Worm (Caenorhabditis elegans): ENCODE data around the gene ZC443.1.

Gene ZC443.1

DNA sequence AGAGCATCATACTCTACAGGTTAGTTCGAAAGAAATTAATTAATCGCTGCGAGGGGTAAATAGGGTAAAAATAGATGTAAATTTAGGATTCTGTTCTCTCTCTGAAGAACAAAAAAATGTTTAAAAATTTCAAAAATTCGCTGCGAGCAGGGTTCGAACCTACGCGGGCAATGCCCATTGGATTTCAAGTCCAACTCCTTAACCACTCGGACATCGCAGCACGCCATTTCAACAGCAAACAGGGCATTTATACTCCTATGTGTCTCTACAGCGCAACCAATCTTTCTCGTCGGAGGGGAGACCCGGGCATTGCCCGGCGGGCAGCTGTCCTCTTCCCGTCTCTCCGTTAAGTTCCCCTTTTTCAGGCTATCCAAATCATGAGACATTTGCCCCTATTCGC is 29.6 kb downstream of the ZC443.1 start (continued):
- peak; percentile 89 for TF ChIP-seq nhr-232 (tag; optimal IDR thresholded peaks at IDR 0.05)
- TF ChIP-seq elt-4 (tag; optimal IDR thresholded peaks at IDR 0.05) = peak; percentile 84
- peak; percentile 81 for TF ChIP-seq fkh-10 (GFP tag; optimal IDR thresholded peaks at IDR 0.05)
- TF ChIP-seq syd-9 (tag; optimal IDR thresholded peaks at IDR 0.05) = peak; percentile 92
- TF ChIP-seq hlh-15 (tag; optimal IDR thresholded peaks at IDR 0.05) = peak; percentile 86
- TF ChIP-seq ceh-48 (tag; optimal IDR thresholded peaks at IDR 0.05) = peak; percentile 77
- TF ChIP-seq zip-5 (tag; optimal IDR thresholded peaks at IDR 0.05) = peak; percentile 82
- TF ChIP-seq ceh-2 (tag; optimal IDR thresholded peaks at IDR 0.05) = peak; percentile 82
- peak; percentile 75 for TF ChIP-seq ceh-18 (tag; optimal IDR thresholded peaks at IDR 0.05)
- peak; percentile 69 for TF ChIP-seq nfya-1 (tag; optimal IDR thresholded peaks at IDR 0.05)
- peak; percentile 81 for TF ChIP-seq dve-1 (tag; optimal IDR thresholded peaks at IDR 0.05)
- no peak for TF ChIP-seq tbx-7 (tag; optimal IDR thresholded peaks at IDR 0.05)
- peak; percentile 51 for TF ChIP-seq hlh-8 (tag; optimal IDR thresholded peaks at IDR 0.05)
- TF ChIP-seq ceh-30 (tag; optimal IDR thresholded peaks at IDR 0.05) = peak; percentile 38
- TF ChIP-seq che-1 (tag; optimal IDR thresholded peaks at IDR 0.05) = peak; percentile 90
- TF ChIP-seq unc-55 (GFP tag; optimal IDR thresholded peaks at IDR 0.05) = no peak
- TF ChIP-seq fax-1 (tag; optimal IDR thresholded peaks at IDR 0.05) = peak; percentile 88

ce11 chrV:12773852-12774251 is 36.0 kb downstream of the ZC443.1 start:
- TF ChIP-seq ceh-22 (tag; optimal IDR thresholded peaks at IDR 0.05) = no peak
- no peak for TF ChIP-seq ceh-30 (tag; optimal IDR thresholded peaks at IDR 0.05)
- TF ChIP-seq tbx-7 (tag; optimal IDR thresholded peaks at IDR 0.05) = no peak
- no peak for TF ChIP-seq ceh-2 (tag; optimal IDR thresholded peaks at IDR 0.05)
- no peak for TF ChIP-seq zip-5 (tag; optimal IDR thresholded peaks at IDR 0.05)
- TF ChIP-seq hlh-15 (tag; optimal IDR thresholded peaks at IDR 0.05) = no peak
- TF ChIP-seq hlh-8 (tag; optimal IDR thresholded peaks at IDR 0.05) = no peak
- TF ChIP-seq sox-2 (GFP tag; IDR thresholded peaks at IDR 0.05) = no peak

DNA sequence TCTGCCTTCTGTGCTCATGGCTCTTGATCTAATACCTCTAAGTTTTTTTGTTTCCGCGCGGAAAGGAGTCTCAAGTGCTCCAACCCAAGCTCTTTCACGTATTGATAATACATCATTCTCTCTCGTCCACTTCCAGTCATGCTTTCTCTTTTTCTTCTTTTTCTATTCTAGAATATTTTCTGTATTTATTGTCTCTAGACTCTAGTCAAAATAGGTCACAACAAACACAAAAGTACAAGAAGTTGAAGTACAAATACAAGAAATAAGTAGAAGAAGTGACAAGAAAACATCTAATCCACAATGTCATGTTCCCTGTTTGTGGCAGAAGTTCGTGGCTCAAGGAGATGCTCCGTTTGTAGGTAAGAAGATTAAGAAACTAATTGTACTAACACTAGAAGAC is 36.7 kb downstream of the ZC443.1 start, which contains the start of gene ZC455.1:
ZC455.1 (plus strand) TSS at position 301 of the 400 bp plus-strand sequence.
- TF ChIP-seq C38D4.7 (GFP tag; optimal IDR thresholded peaks at IDR 0.05) (no peak), pax-1 (tag; optimal IDR thresholded peaks at IDR 0.05) (no peak), ttx-3 (tag; optimal IDR thresholded peaks at IDR 0.05) (no peak), ceh-48 (tag; optimal IDR thresholded peaks at IDR 0.05) (no peak), pha-2 (tag; optimal IDR thresholded peaks at IDR 0.05) (no peak), fkh-6 (tag; optimal IDR thresholded peaks at IDR 0.05) (no peak), ceh-18 (tag; optimal IDR thresholded peaks at IDR 0.05) (no peak), T23F11.4 (GFP tag; optimal IDR thresholded peaks at IDR 0.05) (no peak), syd-9 (tag; optimal IDR thresholded peaks at IDR 0.05) (no peak), elt-4 (tag; optimal IDR thresholded peaks at IDR 0.05) (no peak), fkh-10 (GFP tag; optimal IDR thresholded peaks at IDR 0.05) (no peak)

DNA sequence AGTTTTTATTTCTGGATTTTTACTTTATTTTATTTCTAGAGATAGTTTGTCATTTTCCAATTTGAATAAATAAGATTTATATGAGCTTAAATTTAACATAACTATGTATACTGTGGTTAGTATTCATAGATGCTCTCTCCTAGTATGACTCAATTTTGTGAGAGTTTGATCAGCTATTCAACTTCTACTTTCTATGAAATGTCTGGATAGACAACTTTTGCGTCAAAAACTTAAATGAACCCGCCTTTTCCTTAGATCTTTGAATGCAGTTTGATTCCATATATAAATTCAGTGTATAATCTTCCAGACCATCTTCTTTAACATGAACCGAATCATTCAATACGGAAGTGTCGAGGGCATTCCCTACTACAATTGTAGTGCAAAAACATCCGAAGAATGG is 40.9 kb downstream of the ZC443.1 start, which contains the start of gene srt-43:
srt-43 (plus strand) TSS at position 301 of the 400 bp plus-strand sequence.
- no peak for TF ChIP-seq unc-55 (GFP tag; optimal IDR thresholded peaks at IDR 0.05)

ce11 chrV:12763291-12763995 is 46.4 kb downstream of the ZC443.1 start, which contains the start of the genes abcf-1 and scc-3:
Gene abcf-1 (minus strand): TSS chrV:12763375.
Gene scc-3 (plus strand): TSS chrV:12763945.
- no peak for TF ChIP-seq ama-1 (optimal IDR thresholded peaks at IDR 0.05)
- TF ChIP-seq F13H6.1 (tag; optimal IDR thresholded peaks at IDR 0.05) = no peak
- TF ChIP-seq fkh-6 (tag; optimal IDR thresholded peaks at IDR 0.05) = no peak
- TF ChIP-seq odd-2 (tag; optimal IDR thresholded peaks at IDR 0.05) = no peak
- no peak for TF ChIP-seq K09A11.1 (tag; optimal IDR thresholded peaks at IDR 0.05; ENCODE audit: insufficient read depth)
- peak; percentile 11 for TF ChIP-seq nfya-1 (tag; optimal IDR thresholded peaks at IDR 0.05)

DNA sequence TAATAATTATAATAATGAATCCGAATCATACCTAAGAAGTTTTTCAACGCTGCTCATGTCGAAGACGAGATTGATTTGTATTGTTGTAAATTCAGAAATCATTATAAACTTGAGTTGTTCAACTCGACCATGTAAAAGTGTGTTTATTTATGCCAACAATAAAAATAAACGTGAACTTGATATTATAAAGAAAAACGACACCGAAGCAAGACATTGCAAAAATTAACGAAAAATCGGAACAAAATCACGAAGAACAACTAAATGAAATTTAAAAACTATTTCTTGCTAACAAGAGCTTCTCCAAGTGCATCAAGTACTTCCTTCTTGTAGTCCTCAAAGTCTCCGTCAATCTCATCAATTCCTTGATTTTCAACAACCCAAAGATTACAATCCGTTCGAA is 49.0 kb downstream of the ZC443.1 start, which contains the start of gene F18E2.15:
F18E2.15 (minus strand) TSS at position 101 of the 400 bp plus-strand sequence.
- no peak for TF ChIP-seq rnt-1 (tag; optimal IDR thresholded peaks at IDR 0.05)
- TF ChIP-seq ceh-34 (tag; optimal IDR thresholded peaks at IDR 0.05) = no peak
